Fruit fly (Drosophila melanogaster): Measurements from ENCODE around the gene Ets97D.

DNA sequence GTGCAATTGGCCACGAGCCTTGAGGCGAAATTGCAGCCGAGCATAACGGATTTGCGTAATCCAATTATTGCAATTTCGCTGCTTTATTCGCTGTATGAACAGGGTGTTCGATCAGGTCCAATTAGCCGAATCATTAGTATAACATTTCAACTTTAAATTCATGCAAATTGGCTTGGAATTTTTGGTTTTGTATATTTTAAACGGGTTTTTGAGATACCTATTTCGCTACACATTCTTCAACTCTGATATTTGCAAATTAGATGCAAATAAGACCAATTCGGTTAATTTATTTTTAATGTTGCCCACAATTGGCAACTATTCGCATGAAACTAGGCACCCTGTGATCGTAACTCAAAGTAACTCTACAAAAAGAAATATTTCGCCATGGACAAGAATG lies 40.8 kb upstream of the Ets97D start:
- TF ChIP-seq CG8478 (optimal IDR thresholded peaks at IDR 0.05) (no peak), CTCF (optimal IDR thresholded peaks at IDR 0.05) (no peak)
